Fruit fly (Drosophila melanogaster): ENCODE results near the gene Ptpmeg.

- TF ChIP-seq CG8478 (optimal IDR thresholded peaks at IDR 0.05) (no peak), CTCF (optimal IDR thresholded peaks at IDR 0.05) (no peak)
Measured at dm6 chr3L:350651-351228, 22.8 kb downstream of the Ptpmeg start.

Data from S2 (cell line).